Fruit fly (Drosophila melanogaster) whole organism, embryonic: ENCODE results near the gene Pink1.
A peak's percentile ranks its signal among the peaks of the same experiment; 100 is the strongest.

Experiments
- CG10565 ChIP-seq: fragments of 200-800 bp; sonication (Bioruptor generic); optimal IDR thresholded peaks from 3 replicates; lab custom pipeline; 2016; ENCODE audit warnings: missing biosample characterization, mild to moderate bottlenecking, missing genetic modification characterization
- CG11093 ChIP-seq: fragments of 200-800 bp; sonication (Bioruptor generic); IDR thresholded peaks from 3 replicates; pipeline ENCODE4 v1.3.6; 2022; ENCODE audit warnings: missing biosample characterization, missing genetic modification characterization
- CG11504 ChIP-seq: fragments of 200-800 bp; sonication (Bioruptor generic); optimal IDR thresholded peaks from 3 replicates; lab custom pipeline; 2019; ENCODE audit warnings: missing biosample characterization, mild to moderate bottlenecking, missing genetic modification characterization, moderate library complexity
- CG12219 ChIP-seq: fragments of 200-800 bp; sonication (Bioruptor generic); optimal IDR thresholded peaks from 3 replicates; lab custom pipeline; 2018; ENCODE audit warnings: missing biosample characterization, mild to moderate bottlenecking, missing genetic modification characterization
- CG12299 ChIP-seq: fragments of 200-800 bp; sonication (Bioruptor generic); optimal IDR thresholded peaks from 2 replicates; lab custom pipeline; 2018; ENCODE audit warnings: missing biosample characterization, mild to moderate bottlenecking, missing genetic modification characterization
- CG14050 ChIP-seq: fragments of 200-800 bp; sonication (Bioruptor generic); IDR thresholded peaks from 3 replicates; pipeline ENCODE4 v1.3.6; 2022; ENCODE audit warnings: missing biosample characterization, missing genetic modification characterization
- CG15073 ChIP-seq: fragments of 200-800 bp; sonication (Bioruptor generic); optimal IDR thresholded peaks from 2 replicates; lab custom pipeline; 2016; ENCODE audit warnings: missing biosample characterization, missing genetic modification characterization
- CG1529 ChIP-seq: fragments of 200-800 bp; sonication (Bioruptor generic); optimal IDR thresholded peaks from 3 replicates; lab custom pipeline; 2018; ENCODE audit warnings: missing biosample characterization, missing genetic modification characterization
- CG15514 ChIP-seq: fragments of 200-800 bp; sonication (Bioruptor generic); optimal IDR thresholded peaks from 3 replicates; lab custom pipeline; 2017; ENCODE audit warnings: missing biosample characterization, missing genetic modification characterization, mild to moderate bottlenecking, moderate library complexity, missing genetic modification reagents
- CG17359 ChIP-seq: fragments of 200-800 bp; sonication (Bioruptor generic); optimal IDR thresholded peaks from 3 replicates; lab custom pipeline; 2018; ENCODE audit warnings: missing biosample characterization, mild to moderate bottlenecking, missing genetic modification characterization, moderate library complexity
- CG30403 ChIP-seq: fragments of 200-800 bp; sonication (Bioruptor generic); optimal IDR thresholded peaks from 3 replicates; lab custom pipeline; 2016; ENCODE audit warnings: missing biosample characterization, missing genetic modification characterization
- CG31365 ChIP-seq: fragments of 200-800 bp; sonication (Bioruptor generic); optimal IDR thresholded peaks from 2 replicates; lab custom pipeline; 2018; ENCODE audit warnings: missing biosample characterization, mild to moderate bottlenecking, missing genetic modification characterization
- CG34224 ChIP-seq: fragments of 200-800 bp; sonication (Bioruptor generic); IDR thresholded peaks from 3 replicates; pipeline ENCODE4 v1.3.6; 2022; ENCODE audit warnings: missing biosample characterization, missing genetic modification characterization; ENCODE audit not compliant: partially characterized antibody
- CG4707 ChIP-seq: fragments of 200-800 bp; sonication (Bioruptor generic); optimal IDR thresholded peaks from 2 replicates; lab custom pipeline; 2018; ENCODE audit warnings: missing biosample characterization, mild to moderate bottlenecking, missing genetic modification characterization, moderate library complexity
- CG6654 ChIP-seq: fragments of 200-800 bp; sonication (Bioruptor generic); optimal IDR thresholded peaks from 2 replicates; lab custom pipeline; 2017; ENCODE audit warnings: missing biosample characterization, mild to moderate bottlenecking, missing genetic modification characterization
- CG6689 ChIP-seq: fragments of 200-800 bp; sonication (Bioruptor generic); IDR thresholded peaks from 2 replicates; pipeline ENCODE4 v1.3.6; 2022; ENCODE audit warnings: missing biosample characterization, missing genetic modification characterization
- CG6813 ChIP-seq: fragments of 200-800 bp; sonication (Bioruptor generic); optimal IDR thresholded peaks from 2 replicates; lab custom pipeline; 2017; ENCODE audit warnings: missing biosample characterization, missing genetic modification characterization, mild to moderate bottlenecking, moderate library complexity, missing genetic modification reagents
- CG7963 ChIP-seq: fragments of 200-800 bp; sonication (Bioruptor generic); IDR thresholded peaks from 3 replicates; pipeline ENCODE4 v1.3.6; 2022; ENCODE audit warnings: missing biosample characterization, missing genetic modification characterization; ENCODE audit not compliant: partially characterized antibody
- CG8478 ChIP-seq: fragments of >200 bp; optimal IDR thresholded peaks from 2 replicates; lab custom pipeline; 2018
- CG9609 ChIP-seq: fragments of 200-800 bp; sonication (Bioruptor generic); optimal IDR thresholded peaks from 3 replicates; lab custom pipeline; 2016; ENCODE audit warnings: missing biosample characterization, missing genetic modification characterization
- CHES-1-like ChIP-seq: fragments of 200-800 bp; sonication (Bioruptor generic); optimal IDR thresholded peaks from 2 replicates; lab custom pipeline; 2016; ENCODE audit warnings: missing biosample characterization, missing genetic modification characterization
- Dip3 ChIP-seq: fragments of 200-800 bp; sonication (Bioruptor generic); optimal IDR thresholded peaks from 3 replicates; lab custom pipeline; 2016; ENCODE audit warnings: missing biosample characterization, missing genetic modification characterization
- Dref ChIP-seq: fragments of 200-800 bp; sonication (Bioruptor generic); IDR thresholded peaks from 2 replicates; pipeline ENCODE4 v1.3.6; 2022; ENCODE audit warnings: missing biosample characterization, missing genetic modification characterization
- Ets65A ChIP-seq: fragments of 200-800 bp; sonication (Bioruptor generic); peaks from one replicate; lab custom pipeline; 2016; ENCODE audit warnings: missing biosample characterization, missing genetic modification characterization
- HLH54F ChIP-seq: fragments of 200-800 bp; sonication (Bioruptor generic); optimal IDR thresholded peaks from 3 replicates; lab custom pipeline; 2016; ENCODE audit warnings: missing biosample characterization, missing genetic modification characterization
- Hr78 ChIP-seq, 2 experiments: fragments of 200-800 bp in 1 of 2; fragments of >200 bp in 1 of 2; sonication (Bioruptor generic) in 1 of 2; optimal IDR thresholded peaks; 2 replicates each; lab custom pipeline; 2017 to 2019; ENCODE audit warnings: missing biosample characterization in 2 of 2, missing genetic modification characterization in 2 of 2, mild to moderate bottlenecking in 1 of 2, moderate library complexity in 1 of 2
- Kr ChIP-seq: fragments of 200-800 bp; sonication (Bioruptor generic); optimal IDR thresholded peaks from 2 replicates; lab custom pipeline; 2017; ENCODE audit warnings: missing biosample characterization, mild to moderate bottlenecking, missing genetic modification characterization
- abd-A ChIP-seq: fragments of 200-800 bp; sonication (Bioruptor generic); optimal IDR thresholded peaks from 3 replicates; lab custom pipeline; 2019; ENCODE audit warnings: missing biosample characterization, mild to moderate bottlenecking, missing genetic modification characterization, moderate library complexity
- ap ChIP-seq: fragments of 200-800 bp; sonication (Bioruptor generic); IDR thresholded peaks from 2 replicates; pipeline ENCODE4 v1.3.6; 2022; ENCODE audit warnings: missing biosample characterization, missing genetic modification characterization
- ase ChIP-seq: fragments of 200-800 bp; sonication (Bioruptor generic); IDR thresholded peaks from 3 replicates; pipeline ENCODE4 v1.3.6; 2022; ENCODE audit warnings: missing biosample characterization, missing genetic modification characterization
- ci ChIP-seq: fragments of 200-800 bp; sonication (Bioruptor generic); IDR thresholded peaks from 3 replicates; pipeline ENCODE4 v1.3.6; 2022; ENCODE audit warnings: missing biosample characterization, missing genetic modification characterization
- dpn ChIP-seq, 2 experiments: fragments of 200-800 bp; sonication (Bioruptor generic); optimal IDR thresholded peaks; 3 replicates each; lab custom pipeline; 2016; ENCODE audit warnings: missing biosample characterization in 2 of 2, missing genetic modification characterization in 2 of 2
- dysf ChIP-seq: fragments of 200-800 bp; sonication (Bioruptor generic); IDR thresholded peaks from 3 replicates; pipeline ENCODE4 v1.3.6; 2022; ENCODE audit warnings: missing biosample characterization, missing genetic modification characterization
- esg ChIP-seq: fragments of 200-800 bp; sonication (Bioruptor generic); conservative IDR thresholded peaks from 2 replicates; pipeline ENCODE4 v1.3.6; 2022; ENCODE audit warnings: missing biosample characterization, missing genetic modification characterization
- fd102C ChIP-seq: fragments of 200-800 bp; sonication (Bioruptor generic); optimal IDR thresholded peaks from 2 replicates; lab custom pipeline; 2018; ENCODE audit warnings: missing biosample characterization, mild to moderate bottlenecking, missing genetic modification characterization, moderate library complexity
- fd64A ChIP-seq: fragments of 200-800 bp; sonication (Bioruptor generic); optimal IDR thresholded peaks from 3 replicates; lab custom pipeline; 2018; ENCODE audit warnings: missing biosample characterization, mild to moderate bottlenecking, missing genetic modification characterization
- fd96Cb ChIP-seq: fragments of 200-800 bp; sonication (Bioruptor generic); optimal IDR thresholded peaks from 2 replicates; lab custom pipeline; 2018; ENCODE audit warnings: missing biosample characterization, mild to moderate bottlenecking, missing genetic modification characterization, moderate library complexity
- fru ChIP-seq: fragments of >200 bp; optimal IDR thresholded peaks from 2 replicates; lab custom pipeline; 2017
- ftz-f1 ChIP-seq: fragments of 200-800 bp; sonication (Bioruptor generic); optimal IDR thresholded peaks from 2 replicates; lab custom pipeline; 2016; ENCODE audit warnings: missing biosample characterization, missing genetic modification characterization
- gce ChIP-seq: fragments of 200-800 bp; sonication (Bioruptor generic); IDR thresholded peaks from 3 replicates; pipeline ENCODE4 v1.3.6; 2022; ENCODE audit warnings: missing biosample characterization, missing genetic modification characterization
- grau ChIP-seq: fragments of 200-800 bp; optimal IDR thresholded peaks from 3 replicates; lab custom pipeline; 2019; ENCODE audit warnings: missing biosample characterization, mild to moderate bottlenecking, missing genetic modification characterization, moderate library complexity
- h ChIP-seq: fragments of >200 bp; optimal IDR thresholded peaks from 2 replicates; lab custom pipeline; 2017
- ken ChIP-seq: fragments of 200-800 bp; sonication (Bioruptor generic); IDR thresholded peaks from 3 replicates; pipeline ENCODE4 v1.3.6; 2022; ENCODE audit warnings: missing biosample characterization, missing genetic modification characterization
- kni ChIP-seq: fragments of 200-800 bp; sonication (Bioruptor generic); optimal IDR thresholded peaks from 3 replicates; lab custom pipeline; 2017; ENCODE audit warnings: mild to moderate bottlenecking, missing biosample characterization, missing genetic modification reagents, missing genetic modification characterization
- otp ChIP-seq: fragments of 200-800 bp; sonication (Bioruptor generic); IDR thresholded peaks from 3 replicates; pipeline ENCODE4, ENCODE4 v1.3.6; 2022; ENCODE audit warnings: missing biosample characterization, missing genetic modification characterization
- pan ChIP-seq, 4 experiments: fragments of >200 bp in 3 of 4; fragments of 200-800 bp in 1 of 4; sonication (Bioruptor generic) in 1 of 4; optimal IDR thresholded peaks in 3 of 4; IDR thresholded peaks in 1 of 4; 2 replicates each; pipeline versions ENCODE4 v1.3.6 to Lab custom; 2017 to 2022; ENCODE audit warnings: missing biosample characterization in 2 of 4, missing genetic modification characterization in 2 of 4, mixed read lengths in 1 of 4
- pros ChIP-seq: fragments of 200-800 bp; sonication (Bioruptor generic); optimal IDR thresholded peaks from 3 replicates; lab custom pipeline; 2019; ENCODE audit warnings: missing biosample characterization, mild to moderate bottlenecking, missing genetic modification characterization, moderate library complexity
- rib ChIP-seq: fragments of 200-800 bp; sonication (Bioruptor generic); IDR thresholded peaks from 2 replicates; pipeline ENCODE4 v1.3.6; 2022; ENCODE audit warnings: missing biosample characterization, missing genetic modification characterization
- row ChIP-seq: fragments of 200-800 bp; sonication (Bioruptor generic); IDR thresholded peaks from 3 replicates; pipeline ENCODE4 v1.3.6; 2022; ENCODE audit warnings: missing biosample characterization, missing genetic modification characterization
- sc ChIP-seq, 3 experiments: fragments of >200 bp in 2 of 3; fragments of 200-800 bp in 1 of 3; sonication (Bioruptor generic) in 1 of 3; optimal IDR thresholded peaks; 2 replicates in 2 of 3; 3 replicates in 1 of 3; lab custom pipeline; 2017; ENCODE audit warnings: mild to moderate bottlenecking in 1 of 3, missing biosample characterization in 1 of 3, missing genetic modification characterization in 1 of 3, missing genetic modification reagents in 1 of 3
- trh ChIP-seq: fragments of 200-800 bp; sonication (Bioruptor generic); optimal IDR thresholded peaks from 2 replicates; lab custom pipeline; 2016; ENCODE audit warnings: missing biosample characterization, missing genetic modification characterization
- wdn ChIP-seq: fragments of 200-800 bp; sonication (Bioruptor generic); IDR thresholded peaks from 2 replicates; pipeline ENCODE4 v1.3.6; 2022; ENCODE audit warnings: missing biosample characterization, missing genetic modification characterization

Gene Pink1

dm6 chrX:6719259-6719658, 35.7 kb downstream of the Pink1 start (continued):
- TF ChIP-seq kni (GFP tag; lab: Kevin White, UChicago) (no peak), CG31365 (tag; lab: Kevin White, UChicago) (no peak), Dref (GFP tag; lab: Robert Waterston, UW) (no peak), CG17359 (tag; lab: Kevin White, UChicago) (peak; percentile 47), ci (GFP tag; lab: Robert Waterston, UW) (peak; percentile 40; the same call in 1 of the 3 replicates), Hr78 (GFP tag; optimal IDR thresholded peaks at IDR 0.05; lab: Kevin White, UChicago) (no peak), CG15073 (GFP tag; lab: Kevin White, UChicago) (no peak), CG30403 (GFP tag; lab: Kevin White, UChicago) (no peak), h (lab: Kevin White, UChicago) (no peak), CG4707 (GFP tag; lab: Kevin White, UChicago) (no peak), CG8478 (no peak), CG6813 (GFP tag; lab: Kevin White, UChicago) (no peak), CG6689 (no peak), Ets65A (GFP tag; lab: Kevin White, UChicago) (no peak), pan (optimal IDR thresholded peaks at IDR 0.05; lab: Kevin White, UChicago) (no peak), pan (GFP tag; optimal IDR thresholded peaks at IDR 0.05 in 1 of 2, IDR thresholded peaks at IDR 0.05 in 1 of 2) (peak in 1 of 2 experiments; percentile 33), ase (no peak), otp (GFP tag; lab: Robert Waterston, UW) (no peak), wdn (GFP tag; lab: Robert Waterston, UW) (no peak), trh (no peak), Kr (GFP tag; lab: Kevin White, UChicago) (no peak), dpn (GFP tag; optimal IDR thresholded peaks at IDR 0.05; lab: Kevin White, UChicago) (no peak), sc (optimal IDR thresholded peaks at IDR 0.05; lab: Kevin White, UChicago) (no peak), sc (GFP tag; optimal IDR thresholded peaks at IDR 0.05; lab: Kevin White, UChicago) (no peak), CG12219 (GFP tag; lab: Kevin White, UChicago) (no peak), CG7963 (no peak), CG9609 (GFP tag; lab: Kevin White, UChicago) (no peak), CHES-1-like (GFP tag; lab: Kevin White, UChicago) (no peak), CG11093 (GFP tag; lab: Robert Waterston, UW) (no peak), gce (no peak), fd64A (GFP tag; lab: Kevin White, UChicago) (no peak), dysf (GFP tag; lab: Robert Waterston, UW) (no peak), ap (GFP tag; lab: Robert Waterston, UW) (no peak), fd96Cb (tag; lab: Kevin White, UChicago) (no peak), CG1529 (no peak), ken (GFP tag; lab: Robert Waterston, UW) (no peak), CG11504 (tag; lab: Kevin White, UChicago) (no peak), CG10565 (no peak), fd102C (GFP tag; lab: Kevin White, UChicago) (no peak), pros (GFP tag; lab: Kevin White, UChicago) (no peak), CG6654 (GFP tag; lab: Kevin White, UChicago) (no peak), esg (no peak), rib (GFP tag; lab: Robert Waterston, UW) (no peak), CG12299 (no peak), CG15514 (GFP tag; lab: Kevin White, UChicago) (peak; percentile 4), ftz-f1 (GFP tag; lab: Kevin White, UChicago) (no peak), CG34224 (GFP tag; lab: Robert Waterston, UW) (no peak), grau (tag; lab: Kevin White, UChicago) (no peak), HLH54F (GFP tag; lab: Kevin White, UChicago) (no peak), fru (lab: Kevin White, UChicago) (no peak), Dip3 (GFP tag; lab: Kevin White, UChicago) (no peak), row (peak; percentile 28; the same call in 1 of the 3 replicates), abd-A (tag; lab: Kevin White, UChicago) (no peak), CG14050 (no peak)
